Fruit fly (Drosophila melanogaster): ENCODE measurements around the gene CG14052.

Gene CG14052

DNA sequence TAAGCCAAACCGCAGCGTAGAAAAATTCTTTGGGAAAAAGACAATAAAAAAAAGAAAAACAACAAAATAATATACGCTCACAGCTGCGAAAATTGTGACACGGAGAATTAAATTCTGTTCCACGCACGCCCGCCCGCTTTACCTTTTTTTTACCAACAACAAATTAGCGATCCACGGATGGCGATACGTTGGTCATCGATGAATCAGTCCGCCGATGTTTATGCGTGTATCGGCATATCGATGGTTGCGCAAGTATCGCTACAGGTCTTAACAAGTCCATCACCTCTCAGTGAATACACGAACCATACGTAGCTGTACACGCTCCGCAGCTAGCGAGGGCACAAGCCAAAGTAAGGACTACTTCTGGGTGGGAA lies 47.0 kb downstream of the CG14052 start, which contains the start of gene CG2924:
CG2924 (minus strand) TSS at position 205 of the 374 bp plus-strand sequence.
- TF ChIP-seq CG12768 (GFP tag; optimal IDR thresholded peaks at IDR 0.05), result no peak
- peak; percentile 81 for TF ChIP-seq Mnt (GFP tag; optimal IDR thresholded peaks at IDR 0.05)
- no peak for TF ChIP-seq CG11617 (GFP tag; optimal IDR thresholded peaks at IDR 0.05)
- TF ChIP-seq cnc (optimal IDR thresholded peaks at IDR 0.05), result no peak
- peak; percentile 42 for TF ChIP-seq CG14711 (tag; optimal IDR thresholded peaks at IDR 0.05)
- no peak for TF ChIP-seq CG5204 (GFP tag; optimal IDR thresholded peaks at IDR 0.05)
- TF ChIP-seq bab1 (GFP tag; optimal IDR thresholded peaks at IDR 0.05), result peak; percentile 92
- no peak for TF ChIP-seq Hr96 (GFP tag; optimal IDR thresholded peaks at IDR 0.05)
- TF ChIP-seq kay (GFP tag; ENCODE audit: borderline replicate concordance), result peak; percentile 51
- TF ChIP-seq ovo (GFP tag; optimal IDR thresholded peaks at IDR 0.05), result peak; percentile 63
- peak; percentile 63 for TF ChIP-seq Crg-1 (GFP tag; optimal IDR thresholded peaks at IDR 0.05)
- TF ChIP-seq CG7101 (tag; optimal IDR thresholded peaks at IDR 0.05), result peak; percentile 62
- TF ChIP-seq CG33017 (tag; optimal IDR thresholded peaks at IDR 0.05), result no peak
- TF ChIP-seq CG7045 (GFP tag; optimal IDR thresholded peaks at IDR 0.05), result no peak
- no peak for TF ChIP-seq pad (GFP tag; optimal IDR thresholded peaks at IDR 0.05)
- TF ChIP-seq cic (GFP tag; optimal IDR thresholded peaks at IDR 0.05), result peak; percentile 44
- peak; percentile 43 for TF ChIP-seq toe (GFP tag; optimal IDR thresholded peaks at IDR 0.05)
- peak; percentile 87 for TF ChIP-seq tj (GFP tag; optimal IDR thresholded peaks at IDR 0.05)
- TF ChIP-seq Clk (GFP tag; optimal IDR thresholded peaks at IDR 0.05), result peak; percentile 12
- TF ChIP-seq CG1620 (GFP tag; optimal IDR thresholded peaks at IDR 0.05), result peak; percentile 82

Data from whole organism, adult.